Worm (Caenorhabditis elegans) whole organism, early embryonic: ENCODE data around the gene C27F2.10.
A peak's percentile ranks its signal among the peaks of the same experiment; 100 is the strongest.

ENCODE experiments used
- B0310.2 ChIP-seq: sonication (generic microtip); optimal IDR thresholded peaks from 2 replicates; lab custom pipeline; 2016; ENCODE audit warnings: mild to moderate bottlenecking, missing genetic modification characterization, missing compliant biosample characterization
- F13C5.2 ChIP-seq: sonication (generic microtip); optimal IDR thresholded peaks from 2 replicates; lab custom pipeline; 2017; ENCODE audit warnings: mild to moderate bottlenecking, missing genetic modification characterization, inconsistent platforms, missing compliant biosample characterization
- ama-1 ChIP-seq: fragments of 150-350 bp; optimal IDR thresholded peaks from 2 replicates; lab custom pipeline; 2014
- ceh-13 ChIP-seq: fragments of 200-800 bp; sonication (Bioruptor generic); optimal IDR thresholded peaks from 2 replicates; lab custom pipeline; 2018; ENCODE audit warnings: mild to moderate bottlenecking, missing genetic modification characterization, missing compliant biosample characterization
- ceh-36 ChIP-seq: sonication (generic microtip); optimal IDR thresholded peaks from 2 replicates; lab custom pipeline; 2016; ENCODE audit warnings: missing genetic modification characterization, inconsistent platforms, missing compliant biosample characterization
- flt-1 ChIP-seq: fragments of 200-800 bp; sonication (Bioruptor generic); IDR thresholded peaks from 2 replicates; pipeline ENCODE4 v1.3.6; 2022; ENCODE audit warnings: missing genetic modification characterization, missing compliant biosample characterization
- tbx-37 ChIP-seq: fragments of 200-800 bp; sonication (Bioruptor generic); conservative IDR thresholded peaks from 2 replicates; pipeline ENCODE4 v1.3.6; 2022; ENCODE audit warnings: missing genetic modification reagents, missing genetic modification characterization, missing compliant biosample characterization
- tra-4 ChIP-seq: sonication (generic microtip); optimal IDR thresholded peaks from 2 replicates; lab custom pipeline; 2017; ENCODE audit warnings: missing genetic modification characterization, missing compliant biosample characterization

ce11 chrIII:5018116-5018689 is 31.5 kb upstream of the C27F2.10 start, which contains the start of gene wip-1:
- TF ChIP-seq tbx-37 (GFP tag; lab: Robert Waterston, UW) (peak; percentile 67; the same call in 1 of the 2 replicates), flt-1 (GFP tag; lab: Robert Waterston, UW) (peak; percentile 75), ceh-13 (GFP tag; lab: Kevin White, UChicago) (peak; percentile 22), ceh-36 (tag; lab: Kevin White, UChicago) (no peak), F13C5.2 (peak; percentile 93), tra-4 (tag; lab: Kevin White, UChicago) (peak; percentile 65), ama-1 (lab: Kevin White, UChicago) (no peak), B0310.2 (tag; lab: Kevin White, UChicago) (no peak)
